Worm (Caenorhabditis elegans) whole organism, mixed stage, embryonic: ENCODE measurements around the gene Y51A2B.5.
"Not testable (repeated sequence)": the region's sequence is repeated elsewhere in the genome, so short reads cannot be mapped to it uniquely, and the experiment has no call there.

Source experiments
- ceh-39 ChIP-seq: fragments of 150-350 bp; optimal IDR thresholded peaks from 2 replicates; lab custom pipeline; 2014; ENCODE audit warnings: missing biosample characterization, missing genetic modification characterization
- sem-2 ChIP-seq: fragments of 200-800 bp; sonication (Bioruptor generic); optimal IDR thresholded peaks from 2 replicates; lab custom pipeline; 2018; ENCODE audit warnings: mild to moderate bottlenecking, missing genetic modification characterization, missing compliant biosample characterization
- unc-120 ChIP-seq: sonication (generic microtip); optimal IDR thresholded peaks from 2 replicates; lab custom pipeline; 2017; ENCODE audit warnings: missing genetic modification characterization, missing compliant biosample characterization; ENCODE audit not compliant: poor library complexity, severe bottlenecking

The Y51A2B.5 gene

ce11 chrV:18439469-18439868 is 50.4 kb downstream of the Y51A2B.5 start, which contains the start of gene ZK262.9:
TSS of gene ZK262.9 (plus strand) at chrV:18439769.
- TF ChIP-seq sem-2; ceh-39 (tag; lab: Kevin White, UChicago); unc-120 (tag; lab: Kevin White, UChicago): not testable (repeated sequence)
